Fruit fly (Drosophila melanogaster) whole organism, embryonic: ENCODE results near the gene CG11672.

Source experiments
- BtbVII ChIP-seq: fragments of 200-800 bp; sonication (Bioruptor generic); optimal IDR thresholded peaks from 3 replicates; lab custom pipeline; 2017; ENCODE audit warnings: missing biosample characterization, mild to moderate bottlenecking, missing genetic modification characterization
- CG10209 ChIP-seq: fragments of 200-800 bp; sonication (Bioruptor generic); optimal IDR thresholded peaks from 3 replicates; lab custom pipeline; 2017; ENCODE audit warnings: missing biosample characterization, mild to moderate bottlenecking, missing genetic modification characterization, missing genetic modification reagents
- CG10366 ChIP-seq: fragments of 200-800 bp; sonication (Bioruptor generic); IDR thresholded peaks from 2 replicates; pipeline ENCODE4 v1.3.6; 2022; ENCODE audit warnings: missing biosample characterization, missing genetic modification characterization
- CG11695 ChIP-seq: fragments of 200-800 bp; sonication (Bioruptor generic); IDR thresholded peaks from 3 replicates; pipeline ENCODE4 v1.3.6; 2022; ENCODE audit warnings: missing biosample characterization, missing genetic modification characterization
- CG12744 ChIP-seq: fragments of 200-800 bp; sonication (Bioruptor generic); optimal IDR thresholded peaks from 2 replicates; lab custom pipeline; 2016; ENCODE audit warnings: missing biosample characterization, missing genetic modification characterization
- CG13123 ChIP-seq: fragments of 200-800 bp; sonication (Bioruptor generic); optimal IDR thresholded peaks from 2 replicates; lab custom pipeline; 2016; ENCODE audit warnings: missing biosample characterization, missing genetic modification characterization
- CG15011 ChIP-seq: fragments of 200-800 bp; sonication (Bioruptor generic); optimal IDR thresholded peaks from 3 replicates; lab custom pipeline; 2018; ENCODE audit warnings: missing biosample characterization, mild to moderate bottlenecking, missing genetic modification characterization
- CG15514 ChIP-seq: fragments of 200-800 bp; sonication (Bioruptor generic); optimal IDR thresholded peaks from 3 replicates; lab custom pipeline; 2017; ENCODE audit warnings: missing biosample characterization, missing genetic modification characterization, mild to moderate bottlenecking, moderate library complexity, missing genetic modification reagents
- CG1603 ChIP-seq: fragments of 200-800 bp; sonication (Bioruptor generic); optimal IDR thresholded peaks from 2 replicates; lab custom pipeline; 2019; ENCODE audit warnings: missing biosample characterization, mild to moderate bottlenecking, missing genetic modification characterization, moderate library complexity
- CG16815 ChIP-seq: fragments of 200-800 bp; sonication (Bioruptor generic); optimal IDR thresholded peaks from 3 replicates; lab custom pipeline; 2017; ENCODE audit warnings: missing biosample characterization, mild to moderate bottlenecking, missing genetic modification characterization
- CG1792 ChIP-seq: fragments of 200-800 bp; sonication (Bioruptor generic); optimal IDR thresholded peaks from 2 replicates; lab custom pipeline; 2016; ENCODE audit warnings: missing biosample characterization, missing genetic modification characterization
- CG18011 ChIP-seq: fragments of 200-800 bp; sonication (Bioruptor generic); optimal IDR thresholded peaks from 2 replicates; lab custom pipeline; 2017; ENCODE audit warnings: missing biosample characterization, missing genetic modification characterization, mild to moderate bottlenecking, moderate library complexity, missing genotype
- CG2712 ChIP-seq: fragments of 200-800 bp; optimal IDR thresholded peaks from 3 replicates; lab custom pipeline; 2019; ENCODE audit warnings: missing biosample characterization, mild to moderate bottlenecking, missing genetic modification characterization, moderate library complexity
- CG31441 ChIP-seq: fragments of 200-800 bp; sonication (Bioruptor generic); IDR thresholded peaks from 2 replicates; pipeline ENCODE4 v1.3.6; 2022; ENCODE audit warnings: missing biosample characterization, missing genetic modification characterization
- CG3838 ChIP-seq: fragments of 200-800 bp; sonication (Bioruptor generic); optimal IDR thresholded peaks from 3 replicates; lab custom pipeline; 2016; ENCODE audit warnings: missing biosample characterization, missing genetic modification characterization
- CG42726 ChIP-seq: fragments of 200-800 bp; sonication (Bioruptor generic); IDR thresholded peaks from 2 replicates; pipeline ENCODE4 v1.3.6; 2022; ENCODE audit warnings: missing biosample characterization, missing genetic modification characterization; ENCODE audit not compliant: partially characterized antibody
- CG4282 ChIP-seq: fragments of 200-800 bp; sonication (Bioruptor generic); optimal IDR thresholded peaks from 2 replicates; lab custom pipeline; 2016; ENCODE audit warnings: missing biosample characterization, missing genetic modification characterization
- CG4360 ChIP-seq: fragments of 200-800 bp; sonication (Bioruptor generic); IDR thresholded peaks from 2 replicates; pipeline ENCODE4 v1.3.6; 2022; ENCODE audit warnings: missing biosample characterization, missing genetic modification characterization
- CG4707 ChIP-seq: fragments of 200-800 bp; sonication (Bioruptor generic); optimal IDR thresholded peaks from 2 replicates; lab custom pipeline; 2018; ENCODE audit warnings: missing biosample characterization, mild to moderate bottlenecking, missing genetic modification characterization, moderate library complexity
- CG7963 ChIP-seq: fragments of 200-800 bp; sonication (Bioruptor generic); IDR thresholded peaks from 3 replicates; pipeline ENCODE4 v1.3.6; 2022; ENCODE audit warnings: missing biosample characterization, missing genetic modification characterization; ENCODE audit not compliant: partially characterized antibody
- CG8290 ChIP-seq, 3 experiments: fragments of 200-800 bp; sonication (Bioruptor generic); optimal IDR thresholded peaks; 2 replicates each; lab custom pipeline; 2016 to 2019; ENCODE audit warnings: missing biosample characterization in 3 of 3, missing genetic modification characterization in 3 of 3, mild to moderate bottlenecking in 2 of 3, moderate library complexity in 1 of 3
- CG8924 ChIP-seq: fragments of 200-800 bp; optimal IDR thresholded peaks from 3 replicates; lab custom pipeline; 2019; ENCODE audit warnings: missing biosample characterization, mild to moderate bottlenecking, missing genetic modification characterization, moderate library complexity
- CG8944 ChIP-seq: fragments of 200-800 bp; sonication (Bioruptor generic); optimal IDR thresholded peaks from 3 replicates; lab custom pipeline; 2016; ENCODE audit warnings: missing biosample characterization, missing genetic modification characterization
- CkIIα-i1 ChIP-seq: fragments of 200-800 bp; sonication (Bioruptor generic); IDR thresholded peaks from 2 replicates; pipeline ENCODE4 v1.3.6; 2022; ENCODE audit warnings: missing biosample characterization, missing genetic modification characterization
- CrebB ChIP-seq: fragments of 200-800 bp; sonication (Bioruptor generic); optimal IDR thresholded peaks from 3 replicates; lab custom pipeline; 2018; ENCODE audit warnings: missing biosample characterization, mild to moderate bottlenecking, missing genetic modification characterization
- D19B ChIP-seq: fragments of 200-800 bp; sonication (Bioruptor generic); optimal IDR thresholded peaks from 2 replicates; lab custom pipeline; 2017; ENCODE audit warnings: missing biosample characterization, mild to moderate bottlenecking, missing genetic modification characterization
- Fer3 ChIP-seq: fragments of 200-800 bp; sonication (Bioruptor generic); optimal IDR thresholded peaks from 2 replicates; lab custom pipeline; 2018; ENCODE audit warnings: missing biosample characterization, mild to moderate bottlenecking, missing genetic modification characterization, moderate library complexity
- Hey ChIP-seq: fragments of 200-800 bp; sonication (Bioruptor generic); optimal IDR thresholded peaks from 3 replicates; lab custom pipeline; 2018; ENCODE audit warnings: missing biosample characterization, mild to moderate bottlenecking, missing genetic modification characterization
- Hr78 ChIP-seq, 2 experiments: fragments of 200-800 bp in 1 of 2; fragments of >200 bp in 1 of 2; sonication (Bioruptor generic) in 1 of 2; optimal IDR thresholded peaks; 2 replicates each; lab custom pipeline; 2017 to 2019; ENCODE audit warnings: missing biosample characterization in 2 of 2, missing genetic modification characterization in 2 of 2, mild to moderate bottlenecking in 1 of 2, moderate library complexity in 1 of 2
- Hsf ChIP-seq: fragments of 200-800 bp; sonication (Bioruptor generic); optimal IDR thresholded peaks from 3 replicates; lab custom pipeline; 2016; ENCODE audit warnings: missing biosample characterization, missing genetic modification characterization
- Oli ChIP-seq: fragments of 200-800 bp; sonication (Bioruptor generic); optimal IDR thresholded peaks from 2 replicates; lab custom pipeline; 2018; ENCODE audit warnings: missing biosample characterization, mild to moderate bottlenecking, missing genetic modification characterization, moderate library complexity
- Opbp ChIP-seq: fragments of 200-800 bp; sonication (Bioruptor generic); IDR thresholded peaks from 3 replicates; pipeline ENCODE4 v1.3.6; 2022; ENCODE audit warnings: missing biosample characterization, missing genetic modification characterization; ENCODE audit not compliant: partially characterized antibody
- Optix ChIP-seq: fragments of 200-800 bp; sonication (Bioruptor generic); IDR thresholded peaks from 3 replicates; pipeline ENCODE4 v1.3.6; 2022; ENCODE audit warnings: missing biosample characterization, missing genetic modification characterization
- Rfx ChIP-seq: fragments of 200-800 bp; sonication (Bioruptor generic); IDR thresholded peaks from 2 replicates; pipeline ENCODE4 v1.3.6; 2022; ENCODE audit warnings: missing biosample characterization, missing genetic modification characterization
- Rx ChIP-seq: fragments of 200-800 bp; sonication (Bioruptor generic); IDR thresholded peaks from 2 replicates; pipeline ENCODE4 v1.3.6; 2022; ENCODE audit warnings: missing biosample characterization, missing genetic modification characterization
- Sin3A ChIP-seq: fragments of >200 bp; optimal IDR thresholded peaks from 2 replicates; lab custom pipeline; 2018
- Sox102F ChIP-seq: fragments of 200-800 bp; sonication (Bioruptor generic); optimal IDR thresholded peaks from 2 replicates; lab custom pipeline; 2018; ENCODE audit warnings: missing biosample characterization, mild to moderate bottlenecking, missing genetic modification characterization, moderate library complexity
- Taf1 ChIP-seq: fragments of 200-800 bp; sonication (Bioruptor generic); IDR thresholded peaks from 2 replicates; pipeline ENCODE4 v1.3.6; 2022; ENCODE audit warnings: missing biosample characterization, missing genetic modification characterization
- dan ChIP-seq: fragments of 200-800 bp; sonication (Bioruptor generic); IDR thresholded peaks from 2 replicates; pipeline ENCODE4 v1.3.6; 2022; ENCODE audit warnings: missing biosample characterization, missing genetic modification characterization
- eve ChIP-seq, 2 experiments: fragments of >200 bp; optimal IDR thresholded peaks; 2 replicates each; lab custom pipeline; 2017; ENCODE audit warnings: missing biosample characterization in 2 of 2, missing genetic modification characterization in 2 of 2
- fd102C ChIP-seq: fragments of 200-800 bp; sonication (Bioruptor generic); optimal IDR thresholded peaks from 2 replicates; lab custom pipeline; 2018; ENCODE audit warnings: missing biosample characterization, mild to moderate bottlenecking, missing genetic modification characterization, moderate library complexity
- grau ChIP-seq: fragments of 200-800 bp; optimal IDR thresholded peaks from 3 replicates; lab custom pipeline; 2019; ENCODE audit warnings: missing biosample characterization, mild to moderate bottlenecking, missing genetic modification characterization, moderate library complexity
- kah ChIP-seq: fragments of 200-800 bp; sonication (Bioruptor generic); optimal IDR thresholded peaks from 2 replicates; lab custom pipeline; 2018; ENCODE audit warnings: missing biosample characterization, mild to moderate bottlenecking, missing genetic modification characterization
- luna ChIP-seq: fragments of 200-800 bp; sonication (Bioruptor generic); optimal IDR thresholded peaks from 2 replicates; lab custom pipeline; 2016; ENCODE audit warnings: missing biosample characterization, missing genetic modification characterization
- p53 ChIP-seq: fragments of 200-800 bp; sonication (Bioruptor generic); optimal IDR thresholded peaks from 2 replicates; lab custom pipeline; 2016; ENCODE audit warnings: missing biosample characterization, missing genetic modification characterization
- slbo ChIP-seq: fragments of 200-800 bp; sonication (Bioruptor generic); IDR thresholded peaks from 2 replicates; pipeline ENCODE4 v1.3.6; 2022; ENCODE audit warnings: missing biosample characterization, missing genetic modification characterization
- sr ChIP-seq: fragments of 200-800 bp; sonication (Bioruptor generic); IDR thresholded peaks from 3 replicates; pipeline ENCODE4 v1.3.6; 2022; ENCODE audit warnings: missing biosample characterization, missing genetic modification characterization
- tin ChIP-seq: fragments of 200-800 bp; sonication (Bioruptor generic); optimal IDR thresholded peaks from 3 replicates; lab custom pipeline; 2016; ENCODE audit warnings: missing biosample characterization, missing genetic modification characterization
- trem ChIP-seq: fragments of 200-800 bp; optimal IDR thresholded peaks from 3 replicates; lab custom pipeline; 2019; ENCODE audit warnings: missing biosample characterization, mild to moderate bottlenecking, missing genetic modification characterization, moderate library complexity
- ttk ChIP-seq: fragments of 200-800 bp; sonication (Bioruptor generic); IDR thresholded peaks from 2 replicates; pipeline ENCODE4 v2.1.2; 2022; ENCODE audit warnings: missing biosample characterization, missing genetic modification characterization
- wek ChIP-seq: fragments of 200-800 bp; sonication (Bioruptor generic); optimal IDR thresholded peaks from 3 replicates; lab custom pipeline; 2018; ENCODE audit warnings: missing biosample characterization, mild to moderate bottlenecking, missing genetic modification characterization, moderate library complexity

CG11672 gene

dm6 chr3R:8303848-8304247 is 13.5 kb upstream of the CG11672 start, which contains the start of gene nac (continued):
- TF ChIP-seq Rx (GFP tag; lab: Robert Waterston, UW) (no peak), CG10366 (0 out of 2 replicates have a peak, but pooled peaks have one; percentile 20), wek (GFP tag; lab: Kevin White, UChicago) (no peak), Hr78 (GFP tag; optimal IDR thresholded peaks at IDR 0.05; lab: Kevin White, UChicago) (no peak), Optix (GFP tag; lab: Robert Waterston, UW) (no peak), CG4282 (no peak), kah (GFP tag; lab: Kevin White, UChicago) (no peak), CG8924 (no peak), Sin3A (lab: Kevin White, UChicago) (no peak), CG3838 (no peak), ttk (GFP tag; lab: Robert Waterston, UW) (no peak), CG16815 (GFP tag; lab: Kevin White, UChicago) (no peak), luna (GFP tag; lab: Kevin White, UChicago) (no peak), CG1603 (tag; lab: Kevin White, UChicago) (peak; percentile 9), CG42726 (GFP tag; lab: Robert Waterston, UW) (no peak), Sox102F (no peak), Rfx (GFP tag; lab: Robert Waterston, UW) (peak; percentile 40; the same call in 1 of the 2 replicates), CG15011 (GFP tag; lab: Kevin White, UChicago) (no peak), trem (tag; lab: Kevin White, UChicago) (no peak), BtbVII (GFP tag; lab: Kevin White, UChicago) (no peak), CG4360 (GFP tag; lab: Robert Waterston, UW) (no peak), CG10209 (no peak), CG11695 (GFP tag; lab: Robert Waterston, UW) (no peak), D19B (GFP tag; lab: Kevin White, UChicago) (no peak), fd102C (GFP tag; lab: Kevin White, UChicago) (no peak), Fer3 (tag; lab: Kevin White, UChicago) (peak; percentile 3), Opbp (GFP tag; lab: Robert Waterston, UW) (no peak), CG4707 (GFP tag; lab: Kevin White, UChicago) (no peak), CG7963 (no peak), CG2712 (tag; lab: Kevin White, UChicago) (peak; percentile 7), CG8944 (GFP tag; lab: Kevin White, UChicago) (no peak), slbo (GFP tag; lab: Robert Waterston, UW) (peak; percentile 46; the same call in 1 of the 2 replicates), tin (GFP tag; lab: Kevin White, UChicago) (no peak), CrebB (tag; lab: Kevin White, UChicago) (no peak), CkIIα-i1 (GFP tag; lab: Robert Waterston, UW) (no peak), Taf1 (no peak), p53 (no peak), grau (peak; percentile 31), CG31441 (GFP tag; lab: Robert Waterston, UW) (no peak), Oli (tag; lab: Kevin White, UChicago) (no peak), eve (GFP tag; optimal IDR thresholded peaks at IDR 0.05; lab: Kevin White, UChicago) (no peak), dan (GFP tag; lab: Robert Waterston, UW) (no peak), CG13123 (GFP tag; lab: Kevin White, UChicago) (no peak), CG12744 (no peak), Hsf (GFP tag; lab: Kevin White, UChicago) (no peak), CG18011 (GFP tag; lab: Kevin White, UChicago) (no peak), CG15514 (GFP tag; lab: Kevin White, UChicago) (no peak), CG1792 (GFP tag; lab: Kevin White, UChicago) (no peak), sr (GFP tag; lab: Robert Waterston, UW) (no peak), Hey (no peak), CG8290 (GFP tag; optimal IDR thresholded peaks at IDR 0.05; lab: Kevin White, UChicago) (no peak), CG8290 (tag; optimal IDR thresholded peaks at IDR 0.05; lab: Kevin White, UChicago) (peak in 1 of 2 experiments; percentile 62)
